Worm (Caenorhabditis elegans) whole organism, young adult: ENCODE results near the gene lron-14.

Experiments used
- B0035.1 ChIP-seq: sonication (generic microtip); optimal IDR thresholded peaks from 2 replicates; lab custom pipeline; 2016; ENCODE audit warnings: missing genetic modification characterization, mild to moderate bottlenecking, missing compliant biosample characterization, missing genotype, missing genetic modification reagents
- B0336.3 ChIP-seq: fragments of 200-800 bp; sonication (Bioruptor generic); IDR thresholded peaks from 2 replicates; pipeline ENCODE4 v1.3.6; 2022; ENCODE audit warnings: missing genetic modification characterization, missing compliant biosample characterization
- C06A6.2 ChIP-seq: fragments of 200-800 bp; sonication (Bioruptor generic); conservative IDR thresholded peaks from 2 replicates; pipeline ENCODE4 v1.3.6; 2022; ENCODE audit warnings: missing genetic modification characterization, missing compliant biosample characterization
- F10E7.11 ChIP-seq: sonication (generic microtip); optimal IDR thresholded peaks from 2 replicates; lab custom pipeline; 2017; ENCODE audit warnings: mild to moderate bottlenecking, missing genetic modification characterization, moderate library complexity, missing compliant biosample characterization
- F23B12.7 ChIP-seq: sonication (generic microtip); optimal IDR thresholded peaks from 2 replicates; lab custom pipeline; 2017; ENCODE audit warnings: missing genetic modification characterization, mild to moderate bottlenecking, missing compliant biosample characterization, antibody characterized with exemption, moderate library complexity; ENCODE audit not compliant: insufficient read depth
- F37B4.10 ChIP-seq: fragments of 200-800 bp; sonication (Bioruptor generic); IDR thresholded peaks from 2 replicates; pipeline ENCODE4 v1.3.6; 2022; ENCODE audit warnings: missing genetic modification characterization, missing compliant biosample characterization
- F39B2.1 ChIP-seq: fragments of 200-800 bp; sonication (Bioruptor generic); IDR thresholded peaks from 2 replicates; pipeline ENCODE4 v1.3.6; 2022; ENCODE audit warnings: missing genetic modification reagents, missing genetic modification characterization, missing compliant biosample characterization
- F57C9.4 ChIP-seq: sonication (generic microtip); optimal IDR thresholded peaks from 2 replicates; lab custom pipeline; 2017; ENCODE audit warnings: mild to moderate bottlenecking, missing genetic modification characterization, missing compliant biosample characterization
- T07F8.4 ChIP-seq: sonication (generic microtip); optimal IDR thresholded peaks from 2 replicates; lab custom pipeline; 2016; ENCODE audit warnings: mild to moderate bottlenecking, missing genetic modification characterization, moderate library complexity, missing compliant biosample characterization
- T26A5.8 ChIP-seq: sonication (generic microtip); optimal IDR thresholded peaks from 2 replicates; lab custom pipeline; 2016; ENCODE audit warnings: missing genetic modification characterization, missing compliant biosample characterization
- Y79H2A.3 ChIP-seq: fragments of 200-800 bp; sonication (Bioruptor generic); conservative IDR thresholded peaks from 2 replicates; pipeline ENCODE4 v1.3.6; 2022; ENCODE audit warnings: missing genetic modification reagents, missing genetic modification characterization, missing compliant biosample characterization
- atf-7 ChIP-seq: sonication (generic microtip); optimal IDR thresholded peaks from 2 replicates; lab custom pipeline; 2017; ENCODE audit warnings: mild to moderate bottlenecking, missing genetic modification characterization, missing compliant biosample characterization
- athp-1 ChIP-seq: sonication (generic microtip); optimal IDR thresholded peaks from 2 replicates; lab custom pipeline; 2017; ENCODE audit warnings: mild to moderate bottlenecking, missing genetic modification characterization, missing compliant biosample characterization
- attf-5 ChIP-seq: fragments of 200-800 bp; sonication (Bioruptor generic); optimal IDR thresholded peaks from 2 replicates; lab custom pipeline; 2018; ENCODE audit warnings: mild to moderate bottlenecking, missing genetic modification characterization, missing compliant biosample characterization
- attf-6 ChIP-seq: fragments of 200-800 bp; sonication (Bioruptor generic); IDR thresholded peaks from 2 replicates; pipeline ENCODE4 v1.3.6; 2022; ENCODE audit warnings: missing genetic modification reagents, missing genetic modification characterization, missing compliant biosample characterization
- bed-1 ChIP-seq: fragments of 200-800 bp; sonication (Bioruptor generic); IDR thresholded peaks from 2 replicates; pipeline ENCODE4 v1.3.6; 2022; ENCODE audit warnings: missing genetic modification reagents, missing genetic modification characterization, missing compliant biosample characterization
- cebp-2 ChIP-seq: fragments of 200-800 bp; sonication (Bioruptor generic); IDR thresholded peaks from 2 replicates; pipeline ENCODE4 v1.3.6; 2022; ENCODE audit warnings: missing genetic modification characterization, missing compliant biosample characterization
- ceh-40 ChIP-seq: fragments of 200-800 bp; sonication (Bioruptor generic); IDR thresholded peaks from 2 replicates; pipeline ENCODE4 v1.3.6; 2022; ENCODE audit warnings: missing genetic modification characterization, missing compliant biosample characterization
- die-1 ChIP-seq: sonication (generic microtip); optimal IDR thresholded peaks from 2 replicates; lab custom pipeline; 2016; ENCODE audit warnings: missing genotype, mild to moderate bottlenecking, missing genetic modification characterization, missing compliant biosample characterization
- dpff-1 ChIP-seq: sonication (generic microtip); optimal IDR thresholded peaks from 2 replicates; lab custom pipeline; 2017; ENCODE audit warnings: mild to moderate bottlenecking, missing genetic modification characterization, missing compliant biosample characterization
- ets-4 ChIP-seq: fragments of 200-800 bp; sonication (Bioruptor generic); optimal IDR thresholded peaks from 2 replicates; lab custom pipeline; 2018; ENCODE audit warnings: mild to moderate bottlenecking, missing genetic modification characterization, missing compliant biosample characterization
- gei-17 ChIP-seq: fragments of 200-800 bp; sonication (Bioruptor generic); optimal IDR thresholded peaks from 2 replicates; lab custom pipeline; 2018; ENCODE audit warnings: mild to moderate bottlenecking, missing genetic modification characterization, missing compliant biosample characterization
- him-1 ChIP-seq: sonication (generic microtip); optimal IDR thresholded peaks from 2 replicates; lab custom pipeline; 2016; ENCODE audit warnings: missing genotype, missing genetic modification reagents, missing genetic modification characterization, missing compliant biosample characterization
- hlh-12 ChIP-seq: sonication (generic microtip); optimal IDR thresholded peaks from 2 replicates; lab custom pipeline; 2016; ENCODE audit warnings: missing genetic modification characterization, missing compliant biosample characterization
- hlh-26 ChIP-seq: fragments of 200-800 bp; sonication (Bioruptor generic); conservative IDR thresholded peaks from 2 replicates; pipeline ENCODE4 v1.3.6; 2022; ENCODE audit warnings: missing genetic modification reagents, missing genetic modification characterization, missing compliant biosample characterization
- hrde-1 ChIP-seq: sonication (generic microtip); optimal IDR thresholded peaks from 2 replicates; lab custom pipeline; 2016; ENCODE audit warnings: missing genetic modification characterization, mild to moderate bottlenecking, missing compliant biosample characterization, moderate library complexity, missing genotype, missing genetic modification reagents, borderline replicate concordance
- let-607 ChIP-seq, 2 experiments: fragments of 200-800 bp in 1 of 2; sonication (Bioruptor generic) in 1 of 2; sonication (generic microtip) in 1 of 2; optimal IDR thresholded peaks; 2 replicates each; lab custom pipeline; 2016 to 2018; ENCODE audit warnings: mild to moderate bottlenecking in 2 of 2, missing compliant biosample characterization in 2 of 2, missing genetic modification characterization in 2 of 2, moderate library complexity in 2 of 2, missing genotype in 1 of 2
- lin-26 ChIP-seq: fragments of 200-800 bp; sonication (Bioruptor generic); IDR thresholded peaks from 2 replicates; pipeline ENCODE4 v1.3.6; 2022; ENCODE audit warnings: missing genetic modification reagents, missing genetic modification characterization, missing compliant biosample characterization
- lin-35 ChIP-seq, 3 experiments: fragments of 150-350 bp in 2 of 3; sonication (generic microtip) in 1 of 3; optimal IDR thresholded peaks; 2 replicates each; lab custom pipeline; 2014 to 2018; ENCODE audit warnings: missing biosample characterization in 3 of 3, missing genetic modification characterization in 3 of 3, missing genetic modification reagents in 3 of 3
- lir-1 ChIP-seq: fragments of 200-800 bp; sonication (Bioruptor generic); conservative IDR thresholded peaks from 2 replicates; pipeline ENCODE4 v1.3.6; 2022; ENCODE audit warnings: missing genetic modification reagents, missing genetic modification characterization, missing compliant biosample characterization
- lsy-27 ChIP-seq: sonication (generic microtip); optimal IDR thresholded peaks from 2 replicates; lab custom pipeline; 2017; ENCODE audit warnings: missing genetic modification characterization, mild to moderate bottlenecking, missing compliant biosample characterization, antibody characterized with exemption, missing genotype, borderline replicate concordance; ENCODE audit not compliant: insufficient read depth
- madf-3 ChIP-seq: fragments of 200-800 bp; sonication (Bioruptor generic); IDR thresholded peaks from 2 replicates; pipeline ENCODE4 v1.3.6; 2022; ENCODE audit warnings: missing genetic modification reagents, missing genetic modification characterization, missing compliant biosample characterization
- madf-6 ChIP-seq: fragments of 200-800 bp; sonication (Bioruptor generic); IDR thresholded peaks from 2 replicates; pipeline ENCODE4 v1.3.6; 2022; ENCODE audit warnings: missing genetic modification reagents, missing genetic modification characterization, missing compliant biosample characterization
- mel-28 ChIP-seq: sonication (generic microtip); optimal IDR thresholded peaks from 2 replicates; lab custom pipeline; 2016; ENCODE audit warnings: borderline replicate concordance, mild to moderate bottlenecking, missing genetic modification characterization, missing compliant biosample characterization
- nfya-2 ChIP-seq: fragments of 200-800 bp; sonication (Bioruptor generic); IDR thresholded peaks from 2 replicates; pipeline ENCODE4 v1.3.6; 2022; ENCODE audit warnings: missing genetic modification reagents, missing genetic modification characterization, missing compliant biosample characterization
- pha-4 ChIP-seq: fragments of 150-350 bp; sonication (generic microtip); optimal IDR thresholded peaks from 2 replicates; lab custom pipeline; 2014; ENCODE audit warnings: missing biosample characterization, missing genetic modification reagents, missing genetic modification characterization
- rec-8 ChIP-seq, 2 experiments: sonication (generic microtip); optimal IDR thresholded peaks; 2 replicates each; lab custom pipeline; 2016; ENCODE audit warnings: mild to moderate bottlenecking in 2 of 2, missing genetic modification characterization in 2 of 2, missing genetic modification reagents in 2 of 2, missing genotype in 2 of 2, missing biosample characterization in 1 of 2, missing compliant biosample characterization in 1 of 2, moderate library complexity in 1 of 2
- sdz-38 ChIP-seq: sonication (generic microtip); optimal IDR thresholded peaks from 2 replicates; lab custom pipeline; 2016; ENCODE audit warnings: missing genotype, missing genetic modification characterization, missing compliant biosample characterization
- snpc-1.3 ChIP-seq: sonication (generic microtip); optimal IDR thresholded peaks from 2 replicates; lab custom pipeline; 2017; ENCODE audit warnings: missing genetic modification characterization, mild to moderate bottlenecking, missing compliant biosample characterization, antibody characterized with exemption, moderate library complexity, missing genotype, missing genetic modification reagents; ENCODE audit not compliant: insufficient read depth
- snpc-4 ChIP-seq, 5 experiments: fragments of 150-350 bp in 1 of 5; sonication (generic microtip) in 4 of 5; optimal IDR thresholded peaks; 2 replicates each; lab custom pipeline; 2014 to 2018; ENCODE audit warnings: missing genetic modification characterization in 5 of 5, missing biosample characterization in 3 of 5, antibody characterized with exemption in 2 of 5, mild to moderate bottlenecking in 2 of 5, missing compliant biosample characterization in 2 of 5, missing genotype in 2 of 5, moderate library complexity in 2 of 5, missing genetic modification reagents in 1 of 5
- unc-130 ChIP-seq: sonication (generic microtip); optimal IDR thresholded peaks from 2 replicates; lab custom pipeline; 2016; ENCODE audit warnings: missing genetic modification reagents, missing genetic modification characterization, missing compliant biosample characterization
- unc-62 ChIP-seq: fragments of 150-350 bp; optimal IDR thresholded peaks from 2 replicates; lab custom pipeline; 2014; ENCODE audit warnings: missing biosample characterization, missing genetic modification reagents, missing genetic modification characterization
- xnd-1 ChIP-seq: sonication (generic microtip); optimal IDR thresholded peaks from 2 replicates; lab custom pipeline; 2016; ENCODE audit warnings: missing genotype, missing genetic modification reagents, missing genetic modification characterization, missing compliant biosample characterization
- zim-3 ChIP-seq: sonication (generic microtip); optimal IDR thresholded peaks from 2 replicates; lab custom pipeline; 2017; ENCODE audit warnings: mild to moderate bottlenecking, missing genetic modification characterization, moderate library complexity, missing compliant biosample characterization
- ztf-22 ChIP-seq: fragments of 200-800 bp; sonication (Bioruptor generic); optimal IDR thresholded peaks from 2 replicates; lab custom pipeline; 2018; ENCODE audit warnings: mild to moderate bottlenecking, missing genetic modification characterization, moderate library complexity, missing compliant biosample characterization
- ztf-26 ChIP-seq: sonication (generic microtip); optimal IDR thresholded peaks from 2 replicates; lab custom pipeline; 2017; ENCODE audit warnings: missing genetic modification characterization, missing compliant biosample characterization

The lron-14 gene

DNA sequence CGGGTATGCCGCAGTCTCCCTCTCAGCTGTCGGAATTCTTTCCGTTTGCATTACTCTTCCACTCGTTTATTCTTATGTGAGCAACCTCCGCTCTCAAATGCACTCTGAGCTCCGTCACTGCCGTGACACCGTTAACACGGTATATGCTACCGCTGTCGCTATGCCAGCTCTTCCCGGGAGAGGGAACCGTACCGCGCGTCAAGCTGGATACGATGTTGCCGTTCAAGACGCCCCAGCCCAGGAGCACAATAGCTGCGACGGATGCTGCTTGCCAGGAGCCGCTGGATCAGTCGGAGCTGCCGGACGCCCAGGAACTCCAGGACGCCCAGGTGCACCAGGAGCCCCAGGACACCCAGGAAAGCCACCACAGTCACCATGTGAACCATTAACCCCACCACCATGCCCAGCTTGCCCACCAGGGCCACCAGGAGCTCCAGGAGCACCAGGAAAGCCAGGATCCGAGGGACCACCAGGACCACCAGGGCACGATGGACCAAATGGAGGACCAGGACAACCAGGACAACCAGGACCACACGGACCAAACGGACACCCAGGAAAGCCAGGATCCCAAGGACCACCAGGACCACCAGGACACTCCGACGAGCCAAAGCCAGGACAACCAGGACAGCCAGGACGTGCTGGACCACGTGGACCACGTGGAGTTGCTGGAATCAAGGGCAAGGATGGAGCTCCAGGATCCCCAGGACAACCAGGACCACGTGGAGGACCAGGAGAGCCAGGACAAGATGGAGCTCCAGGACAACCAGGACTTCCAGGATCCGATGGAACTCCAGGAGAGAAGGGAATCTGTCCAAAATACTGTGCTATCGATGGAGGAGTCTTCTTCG, 2.7 kb downstream of the lron-14 start:
- TF ChIP-seq madf-6 (GFP tag; lab: Robert Waterston, UW) (no peak), lsy-27 (tag; lab: Kevin White, UChicago) (no peak), F39B2.1 (GFP tag; lab: Robert Waterston, UW) (no peak), ets-4 (GFP tag; lab: Kevin White, UChicago) (peak; percentile 10), attf-6 (GFP tag; lab: Robert Waterston, UW) (no peak), attf-5 (no peak), F10E7.11 (tag; lab: Kevin White, UChicago) (no peak), T07F8.4 (tag; lab: Kevin White, UChicago) (no peak), lin-35 (GFP tag; optimal IDR thresholded peaks at IDR 0.05; lab: Kevin White, UChicago) (no peak), mel-28 (tag; lab: Kevin White, UChicago) (no peak), dpff-1 (no peak), let-607 (tag; optimal IDR thresholded peaks at IDR 0.05; lab: Kevin White, UChicago) (no peak), cebp-2 (GFP tag; lab: Robert Waterston, UW) (no peak), F23B12.7 (tag; lab: Kevin White, UChicago) (no peak), rec-8 (tag; optimal IDR thresholded peaks at IDR 0.05; lab: Kevin White, UChicago) (no peak), lin-26 (GFP tag; lab: Robert Waterston, UW) (peak; percentile 81), B0035.1 (tag; lab: Kevin White, UChicago) (no peak), atf-7 (tag; lab: Kevin White, UChicago) (peak; percentile 26), die-1 (no peak), F57C9.4 (tag; lab: Kevin White, UChicago) (no peak), pha-4 (tag; lab: Kevin White, UChicago) (no peak), sdz-38 (tag; lab: Kevin White, UChicago) (no peak), hlh-26 (GFP tag; lab: Robert Waterston, UW) (no peak), unc-62 (GFP tag; lab: Kevin White, UChicago) (no peak), hlh-12 (tag; lab: Kevin White, UChicago) (no peak), lir-1 (no peak), him-1 (tag; lab: Kevin White, UChicago) (no peak), ztf-26 (peak; percentile 89), unc-130 (GFP tag; lab: Kevin White, UChicago) (no peak), athp-1 (tag; lab: Kevin White, UChicago) (no peak), zim-3 (tag; lab: Kevin White, UChicago) (no peak), bed-1 (GFP tag; lab: Robert Waterston, UW) (no peak), C06A6.2 (GFP tag; lab: Robert Waterston, UW) (no peak), nfya-2 (GFP tag; lab: Robert Waterston, UW) (no peak), T26A5.8 (tag; lab: Kevin White, UChicago) (peak; percentile 10), ztf-22 (GFP tag; lab: Kevin White, UChicago) (no peak), hrde-1 (tag; lab: Kevin White, UChicago) (no peak), gei-17 (GFP tag; lab: Kevin White, UChicago) (no peak), snpc-1.3 (no peak), Y79H2A.3 (GFP tag; lab: Robert Waterston, UW) (no peak), F37B4.10 (GFP tag; lab: Robert Waterston, UW) (no peak), xnd-1 (no peak), B0336.3 (no peak), ceh-40 (GFP tag; lab: Robert Waterston, UW) (no peak), madf-3 (GFP tag; lab: Robert Waterston, UW) (no peak), snpc-4 (GFP tag; optimal IDR thresholded peaks at IDR 0.05; lab: Kevin White, UChicago) (no peak), snpc-4 (tag; optimal IDR thresholded peaks at IDR 0.05; lab: Kevin White, UChicago) (no peak)
